Worm (Caenorhabditis elegans): Measurements from ENCODE around the gene C24H12.8.

The C24H12.8 gene

DNA sequence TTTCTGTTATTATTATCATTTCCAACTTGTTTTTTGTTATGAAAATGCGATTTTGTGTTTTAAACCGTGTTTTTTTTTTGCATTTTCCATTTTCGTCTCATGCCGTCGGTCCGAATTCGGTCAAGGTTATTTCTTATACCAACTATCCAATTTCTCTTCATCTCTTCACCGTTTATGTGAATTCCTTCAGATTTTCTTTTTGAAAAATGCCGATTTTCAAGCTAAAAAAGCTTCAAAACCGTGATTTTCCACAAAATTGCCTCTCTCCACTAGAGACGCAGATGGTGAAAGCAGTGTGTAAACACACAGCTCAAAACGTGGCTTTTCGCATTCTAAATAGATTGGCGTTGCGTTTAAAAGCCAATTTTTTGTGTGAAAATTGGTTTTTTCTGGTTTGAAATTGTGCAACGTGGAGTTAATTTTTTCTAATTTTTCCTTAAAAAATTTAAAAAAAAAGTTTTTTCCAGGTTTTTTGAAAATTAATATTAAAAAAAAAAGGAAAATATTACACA lies 35.1 kb downstream of the C24H12.8 start (continued):
- TF ChIP-seq sox-4 (tag; optimal IDR thresholded peaks at IDR 0.05) (no peak), zag-1 (tag; optimal IDR thresholded peaks at IDR 0.05) (no peak), mab-9 (GFP tag; IDR thresholded peaks at IDR 0.05) (no peak), egl-27 (tag; optimal IDR thresholded peaks at IDR 0.05) (no peak), hlh-17 (GFP tag; optimal IDR thresholded peaks at IDR 0.05; ENCODE audit: borderline replicate concordance) (no peak), dpl-1 (GFP tag; optimal IDR thresholded peaks at IDR 0.05) (peak in 1 of 3 experiments; percentile 15), ceh-82 (tag; optimal IDR thresholded peaks at IDR 0.05) (no peak), fos-1 (tag; optimal IDR thresholded peaks at IDR 0.05) (no peak), blmp-1 (tag; optimal IDR thresholded peaks at IDR 0.05) (peak; percentile 22)

- peak; percentile 31; the same call in 1 of the 2 replicates for TF ChIP-seq nhr-19 (GFP tag; conservative IDR thresholded peaks at IDR 0.05)
- peak; percentile 75 for TF ChIP-seq nhr-47 (tag; optimal IDR thresholded peaks at IDR 0.05)
- TF ChIP-seq tbx-2 (tag; optimal IDR thresholded peaks at IDR 0.05): peak; percentile 73
- no peak for TF ChIP-seq ets-5 (GFP tag; IDR thresholded peaks at IDR 0.05)
- peak; percentile 70 to 78 for TF ChIP-seq lsy-2 (tag; optimal IDR thresholded peaks at IDR 0.05)
- TF ChIP-seq blmp-1 (tag; optimal IDR thresholded peaks at IDR 0.05): peak; percentile 52
- TF ChIP-seq nhr-76 (tag; optimal IDR thresholded peaks at IDR 0.05): no peak
- no peak for TF ChIP-seq hlh-17 (GFP tag; optimal IDR thresholded peaks at IDR 0.05; ENCODE audit: borderline replicate concordance)
- no peak for TF ChIP-seq hlh-4 (tag; optimal IDR thresholded peaks at IDR 0.05)
- no peak for TF ChIP-seq C34B4.2 (tag; optimal IDR thresholded peaks at IDR 0.05)
- TF ChIP-seq aly-2 (tag; optimal IDR thresholded peaks at IDR 0.05): no peak
- no peak for TF ChIP-seq unc-98 (GFP tag; IDR thresholded peaks at IDR 0.05)
- peak; percentile 40 to 74 (median 65) for TF ChIP-seq ceh-82 (tag; optimal IDR thresholded peaks at IDR 0.05)
- TF ChIP-seq elt-3 (tag; optimal IDR thresholded peaks at IDR 0.05): no peak
- no peak for TF ChIP-seq C04F5.9 (tag; optimal IDR thresholded peaks at IDR 0.05)
- TF ChIP-seq fkh-10 (GFP tag; optimal IDR thresholded peaks at IDR 0.05): no peak
- peak; percentile 70 for TF ChIP-seq snu-23 (GFP tag; optimal IDR thresholded peaks at IDR 0.05)
- TF ChIP-seq dsc-1 (tag; optimal IDR thresholded peaks at IDR 0.05): peak; percentile 46
- TF ChIP-seq nhr-85 (tag): peak; percentile 38
- no peak for TF ChIP-seq unc-130 (tag; optimal IDR thresholded peaks at IDR 0.05)
- peak; percentile 49 for TF ChIP-seq nhr-20 (tag; optimal IDR thresholded peaks at IDR 0.05)
- TF ChIP-seq ztf-4 (tag; optimal IDR thresholded peaks at IDR 0.05): no peak
- TF ChIP-seq dpl-1 (GFP tag; optimal IDR thresholded peaks at IDR 0.05): peak; percentile 93 to 96 (median 95)
- peak; percentile 23 for TF ChIP-seq fkh-8 (tag; optimal IDR thresholded peaks at IDR 0.05)
- TF ChIP-seq nhr-28 (tag; optimal IDR thresholded peaks at IDR 0.05): no peak
- TF ChIP-seq sup-37 (GFP tag; optimal IDR thresholded peaks at IDR 0.05): no peak
- TF ChIP-seq mdl-1 (tag; optimal IDR thresholded peaks at IDR 0.05): peak in 1 of 2 experiments; percentile 8
- peak; percentile 27 for TF ChIP-seq irx-1 (tag; optimal IDR thresholded peaks at IDR 0.05)
- peak; percentile 62 for TF ChIP-seq xbp-1 (tag; optimal IDR thresholded peaks at IDR 0.05)
- no peak for TF ChIP-seq ceh-90 (tag; optimal IDR thresholded peaks at IDR 0.05)
- TF ChIP-seq pax-3 (tag; optimal IDR thresholded peaks at IDR 0.05): no peak
- TF ChIP-seq pqm-1 (tag; optimal IDR thresholded peaks at IDR 0.05): no peak
- TF ChIP-seq pag-3 (tag; optimal IDR thresholded peaks at IDR 0.05; ENCODE audit: borderline replicate concordance, insufficient read depth): no peak
- TF ChIP-seq isw-1 (GFP tag; IDR thresholded peaks at IDR 0.05): peak; percentile 39
- TF ChIP-seq nhr-12 (tag; optimal IDR thresholded peaks at IDR 0.05): no peak
- TF ChIP-seq mef-2 (tag; optimal IDR thresholded peaks at IDR 0.05): no peak
- TF ChIP-seq zip-4 (GFP tag; optimal IDR thresholded peaks at IDR 0.05): no peak
- peak; percentile 34 for TF ChIP-seq snpc-4 (tag; optimal IDR thresholded peaks at IDR 0.05)
- peak; percentile 28 for TF ChIP-seq nhr-90 (tag; optimal IDR thresholded peaks at IDR 0.05; ENCODE audit: poor library complexity)
- TF ChIP-seq swsn-7 (tag; optimal IDR thresholded peaks at IDR 0.05): peak; percentile 60
- TF ChIP-seq vab-15 (tag; optimal IDR thresholded peaks at IDR 0.05): no peak
- peak; percentile 92 to 96 for TF ChIP-seq lin-35 (GFP tag; optimal IDR thresholded peaks at IDR 0.05)
- no peak for TF ChIP-seq jun-1 (tag; optimal IDR thresholded peaks at IDR 0.05)
- TF ChIP-seq Y116A8C.19 (tag; optimal IDR thresholded peaks at IDR 0.05; ENCODE audit: borderline replicate concordance): no peak
- TF ChIP-seq mab-9 (GFP tag; IDR thresholded peaks at IDR 0.05): no peak
- TF ChIP-seq fos-1 (tag; optimal IDR thresholded peaks at IDR 0.05): no peak
- no peak for TF ChIP-seq mep-1 (tag; optimal IDR thresholded peaks at IDR 0.05)
Measured at ce11 chrII:385957-386356, 37.0 kb downstream of the C24H12.8 start, which contains the start of gene C03H5.3. C03H5.3 (plus strand) TSS chrII:386088.

Measured in whole organism, L1 larva.